Fruit fly (Drosophila melanogaster) whole organism, embryonic: ENCODE data around the gene Tbc1d22.

ENCODE experiments used
- CG10274 ChIP-seq: fragments of 200-800 bp; sonication (Bioruptor generic); optimal IDR thresholded peaks from 3 replicates; lab custom pipeline; 2017; ENCODE audit warnings: missing biosample characterization, mild to moderate bottlenecking, missing genetic modification characterization
- CG10543 ChIP-seq: fragments of 200-800 bp; sonication (Bioruptor generic); optimal IDR thresholded peaks from 3 replicates; lab custom pipeline; 2017; ENCODE audit warnings: missing biosample characterization, mild to moderate bottlenecking, missing genetic modification characterization, moderate library complexity
- CG10654 ChIP-seq: fragments of 200-800 bp; sonication (Bioruptor generic); optimal IDR thresholded peaks from 2 replicates; lab custom pipeline; 2016; ENCODE audit warnings: missing biosample characterization, missing genetic modification characterization
- CG11696 ChIP-seq: fragments of 200-800 bp; sonication (Bioruptor generic); IDR thresholded peaks from 2 replicates; pipeline ENCODE4 v1.3.6; 2022; ENCODE audit warnings: missing biosample characterization, missing genetic modification characterization
- CG12659 ChIP-seq: fragments of 200-800 bp; sonication (Bioruptor generic); optimal IDR thresholded peaks from 3 replicates; lab custom pipeline; 2017; ENCODE audit warnings: mild to moderate bottlenecking, missing biosample characterization, missing genetic modification reagents, missing genetic modification characterization
- CG13123 ChIP-seq: fragments of 200-800 bp; sonication (Bioruptor generic); optimal IDR thresholded peaks from 2 replicates; lab custom pipeline; 2016; ENCODE audit warnings: missing biosample characterization, missing genetic modification characterization
- CG14860 ChIP-seq: fragments of 200-800 bp; sonication (Bioruptor generic); IDR thresholded peaks from 3 replicates; pipeline ENCODE4 v1.3.6; 2022; ENCODE audit warnings: missing biosample characterization, missing genetic modification characterization; ENCODE audit not compliant: partially characterized antibody
- CG1529 ChIP-seq: fragments of 200-800 bp; sonication (Bioruptor generic); optimal IDR thresholded peaks from 3 replicates; lab custom pipeline; 2018; ENCODE audit warnings: missing biosample characterization, missing genetic modification characterization
- CG17568 ChIP-seq: fragments of 200-800 bp; sonication (Bioruptor generic); optimal IDR thresholded peaks from 2 replicates; lab custom pipeline; 2018; ENCODE audit warnings: missing biosample characterization, mild to moderate bottlenecking, missing genetic modification characterization, moderate library complexity
- CG1792 ChIP-seq: fragments of 200-800 bp; sonication (Bioruptor generic); optimal IDR thresholded peaks from 2 replicates; lab custom pipeline; 2016; ENCODE audit warnings: missing biosample characterization, missing genetic modification characterization
- CG18476 ChIP-seq: fragments of 200-800 bp; sonication (Bioruptor generic); optimal IDR thresholded peaks from 2 replicates; lab custom pipeline; 2016; ENCODE audit warnings: missing biosample characterization, mild to moderate bottlenecking, missing genetic modification characterization
- CG3995 ChIP-seq: fragments of 200-800 bp; sonication (Bioruptor generic); optimal IDR thresholded peaks from 3 replicates; lab custom pipeline; 2016; ENCODE audit warnings: missing biosample characterization, missing genetic modification characterization
- CG4282 ChIP-seq: fragments of 200-800 bp; sonication (Bioruptor generic); optimal IDR thresholded peaks from 2 replicates; lab custom pipeline; 2016; ENCODE audit warnings: missing biosample characterization, missing genetic modification characterization
- CG6272 ChIP-seq: fragments of 200-800 bp; sonication (Bioruptor generic); IDR thresholded peaks from 2 replicates; pipeline ENCODE4 v1.3.6; 2022; ENCODE audit warnings: missing biosample characterization, missing genetic modification characterization
- CG6654 ChIP-seq: fragments of 200-800 bp; sonication (Bioruptor generic); optimal IDR thresholded peaks from 2 replicates; lab custom pipeline; 2017; ENCODE audit warnings: missing biosample characterization, mild to moderate bottlenecking, missing genetic modification characterization
- CG8359 ChIP-seq: fragments of 200-800 bp; sonication (Bioruptor generic); optimal IDR thresholded peaks from 2 replicates; lab custom pipeline; 2017; ENCODE audit warnings: missing biosample characterization, mild to moderate bottlenecking, missing genetic modification characterization, borderline replicate concordance
- CrebB ChIP-seq: fragments of 200-800 bp; sonication (Bioruptor generic); optimal IDR thresholded peaks from 3 replicates; lab custom pipeline; 2018; ENCODE audit warnings: missing biosample characterization, mild to moderate bottlenecking, missing genetic modification characterization
- Dbx ChIP-seq: fragments of 200-800 bp; sonication (Bioruptor generic); IDR thresholded peaks from 3 replicates; pipeline ENCODE4 v1.3.6; 2022; ENCODE audit warnings: missing biosample characterization, missing genetic modification characterization
- Deaf1 ChIP-seq: fragments of 200-800 bp; optimal IDR thresholded peaks from 3 replicates; lab custom pipeline; 2019; ENCODE audit warnings: missing biosample characterization, mild to moderate bottlenecking, missing genetic modification characterization, moderate library complexity
- Doc3 ChIP-seq: fragments of 200-800 bp; sonication (Bioruptor generic); IDR thresholded peaks from 3 replicates; pipeline ENCODE4 v1.3.6; 2022; ENCODE audit warnings: missing biosample characterization, missing genetic modification characterization; ENCODE audit not compliant: partially characterized antibody
- HLH54F ChIP-seq: fragments of 200-800 bp; sonication (Bioruptor generic); optimal IDR thresholded peaks from 3 replicates; lab custom pipeline; 2016; ENCODE audit warnings: missing biosample characterization, missing genetic modification characterization
- Hmx ChIP-seq: fragments of 200-800 bp; sonication (Bioruptor generic); optimal IDR thresholded peaks from 2 replicates; lab custom pipeline; 2016; ENCODE audit warnings: missing biosample characterization, missing genetic modification characterization
- MTF-1 ChIP-seq: fragments of 200-800 bp; sonication (Bioruptor generic); optimal IDR thresholded peaks from 2 replicates; lab custom pipeline; 2018; ENCODE audit warnings: missing biosample characterization, mild to moderate bottlenecking, missing genetic modification characterization, borderline replicate concordance
- NC2α ChIP-seq: fragments of 200-800 bp; sonication (Bioruptor generic); optimal IDR thresholded peaks from 2 replicates; lab custom pipeline; 2016; ENCODE audit warnings: missing biosample characterization, missing genetic modification characterization
- NfI ChIP-seq: fragments of 200-800 bp; sonication (Bioruptor generic); optimal IDR thresholded peaks from 3 replicates; lab custom pipeline; 2018; ENCODE audit warnings: missing biosample characterization, mild to moderate bottlenecking, missing genetic modification characterization, moderate library complexity
- Rx ChIP-seq: fragments of 200-800 bp; sonication (Bioruptor generic); IDR thresholded peaks from 2 replicates; pipeline ENCODE4 v1.3.6; 2022; ENCODE audit warnings: missing biosample characterization, missing genetic modification characterization
- Spps ChIP-seq: fragments of 200-800 bp; sonication (Bioruptor generic); optimal IDR thresholded peaks from 2 replicates; lab custom pipeline; 2018; ENCODE audit warnings: missing biosample characterization, mild to moderate bottlenecking, missing genetic modification characterization
- Usf ChIP-seq: fragments of 200-800 bp; sonication (Bioruptor generic); optimal IDR thresholded peaks from 2 replicates; lab custom pipeline; 2017; ENCODE audit warnings: missing genotype, missing biosample characterization, missing genetic modification characterization
- Vsx1 ChIP-seq: fragments of 200-800 bp; sonication (Bioruptor generic); optimal IDR thresholded peaks from 2 replicates; lab custom pipeline; 2017; ENCODE audit warnings: missing biosample characterization, mild to moderate bottlenecking, missing genetic modification characterization, missing genetic modification reagents
- YL-1 ChIP-seq: fragments of 200-800 bp; sonication (Bioruptor generic); optimal IDR thresholded peaks from 3 replicates; lab custom pipeline; 2017; ENCODE audit warnings: missing biosample characterization, mild to moderate bottlenecking, missing genetic modification characterization
- bowl ChIP-seq: fragments of 200-800 bp; sonication (Bioruptor generic); IDR thresholded peaks from 2 replicates; pipeline ENCODE4 v1.3.6; 2022; ENCODE audit warnings: missing biosample characterization, missing genetic modification characterization
- cad ChIP-seq: fragments of >200 bp; optimal IDR thresholded peaks from 2 replicates; lab custom pipeline; 2017; ENCODE audit warnings: missing biosample characterization, missing genetic modification characterization
- cas ChIP-seq: fragments of 200-800 bp; sonication (Bioruptor generic); IDR thresholded peaks from 2 replicates; pipeline ENCODE4 v1.3.6; 2022; ENCODE audit warnings: missing biosample characterization, missing genetic modification characterization
- croc ChIP-seq: fragments of 200-800 bp; sonication (Bioruptor generic); conservative IDR thresholded peaks from 3 replicates; pipeline ENCODE4 v1.3.6; 2022; ENCODE audit warnings: missing biosample characterization, missing genetic modification characterization
- danr ChIP-seq: fragments of 200-800 bp; sonication (Bioruptor generic); IDR thresholded peaks from 2 replicates; pipeline ENCODE4 v1.3.6; 2022; ENCODE audit warnings: missing biosample characterization, missing genetic modification characterization
- dm ChIP-seq: fragments of 200-800 bp; sonication (Bioruptor generic); optimal IDR thresholded peaks from 3 replicates; lab custom pipeline; 2016; ENCODE audit warnings: missing biosample characterization, missing genetic modification characterization
- gfzf ChIP-seq: fragments of 200-800 bp; sonication (Bioruptor generic); optimal IDR thresholded peaks from 2 replicates; lab custom pipeline; 2016; ENCODE audit warnings: missing biosample characterization, mild to moderate bottlenecking, missing genetic modification characterization, moderate library complexity
- grau ChIP-seq: fragments of 200-800 bp; optimal IDR thresholded peaks from 3 replicates; lab custom pipeline; 2019; ENCODE audit warnings: missing biosample characterization, mild to moderate bottlenecking, missing genetic modification characterization, moderate library complexity
- grn ChIP-seq: fragments of 200-800 bp; sonication (Bioruptor generic); optimal IDR thresholded peaks from 3 replicates; lab custom pipeline; 2017; ENCODE audit warnings: missing biosample characterization, missing genetic modification characterization
- hth ChIP-seq: fragments of >200 bp; optimal IDR thresholded peaks from 2 replicates; lab custom pipeline; 2017; ENCODE audit warnings: inconsistent platforms
- ind ChIP-seq: fragments of 200-800 bp; sonication (Bioruptor generic); optimal IDR thresholded peaks from 3 replicates; lab custom pipeline; 2016; ENCODE audit warnings: missing biosample characterization, missing genetic modification characterization
- inv ChIP-seq: fragments of 200-800 bp; sonication (Bioruptor generic); IDR thresholded peaks from 2 replicates; pipeline ENCODE4 v1.3.6; 2022; ENCODE audit warnings: missing biosample characterization, missing genetic modification characterization; ENCODE audit not compliant: partially characterized antibody
- jing ChIP-seq: fragments of 200-800 bp; sonication (Bioruptor generic); optimal IDR thresholded peaks from 2 replicates; lab custom pipeline; 2018; ENCODE audit warnings: missing biosample characterization, mild to moderate bottlenecking, missing genetic modification characterization
- luna ChIP-seq: fragments of 200-800 bp; sonication (Bioruptor generic); optimal IDR thresholded peaks from 2 replicates; lab custom pipeline; 2016; ENCODE audit warnings: missing biosample characterization, missing genetic modification characterization
- nau ChIP-seq: fragments of 200-800 bp; sonication (Bioruptor generic); optimal IDR thresholded peaks from 3 replicates; lab custom pipeline; 2017; ENCODE audit warnings: missing biosample characterization, mild to moderate bottlenecking, missing genetic modification characterization, missing genetic modification reagents
- p53 ChIP-seq: fragments of 200-800 bp; sonication (Bioruptor generic); optimal IDR thresholded peaks from 2 replicates; lab custom pipeline; 2016; ENCODE audit warnings: missing biosample characterization, missing genetic modification characterization
- pfk ChIP-seq: fragments of 200-800 bp; sonication (Bioruptor generic); optimal IDR thresholded peaks from 2 replicates; lab custom pipeline; 2018; ENCODE audit warnings: missing biosample characterization, mild to moderate bottlenecking, missing genetic modification characterization, moderate library complexity
- pnt ChIP-seq: fragments of 200-800 bp; sonication (Bioruptor generic); optimal IDR thresholded peaks from 3 replicates; lab custom pipeline; 2016; ENCODE audit warnings: missing biosample characterization, missing genetic modification characterization
- pum ChIP-seq: fragments of 200-800 bp; sonication (Bioruptor generic); optimal IDR thresholded peaks from 2 replicates; lab custom pipeline; 2016; ENCODE audit warnings: missing biosample characterization, missing genetic modification characterization
- run ChIP-seq: fragments of 200-800 bp; sonication (Bioruptor generic); optimal IDR thresholded peaks from 3 replicates; lab custom pipeline; 2018; ENCODE audit warnings: missing biosample characterization, mild to moderate bottlenecking, missing genetic modification characterization
- tup ChIP-seq: fragments of 200-800 bp; sonication (Bioruptor generic); optimal IDR thresholded peaks from 2 replicates; lab custom pipeline; 2016; ENCODE audit warnings: missing biosample characterization, mild to moderate bottlenecking, missing genetic modification characterization, moderate library complexity
- tx ChIP-seq: fragments of 200-800 bp; sonication (Bioruptor generic); optimal IDR thresholded peaks from 2 replicates; lab custom pipeline; 2016; ENCODE audit warnings: missing biosample characterization, missing genetic modification characterization

The Tbc1d22 gene

DNA sequence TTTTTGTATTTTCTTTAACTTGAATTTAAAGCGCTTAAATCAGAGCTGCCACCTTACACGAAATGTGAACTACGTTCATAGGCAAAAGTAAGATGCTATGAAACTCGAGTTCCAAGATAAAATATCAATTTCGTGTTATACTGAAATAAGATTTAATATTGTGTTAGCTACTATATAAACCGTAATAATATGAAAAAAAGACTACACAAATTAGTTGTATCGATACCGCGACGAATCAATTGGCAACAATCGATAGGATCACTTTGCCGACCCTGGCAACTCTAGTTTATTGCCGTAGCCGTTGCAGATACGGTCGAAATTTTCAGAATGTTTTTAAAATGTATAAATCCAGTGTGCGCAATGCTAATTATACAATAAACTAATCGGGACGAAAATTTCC, 38.5 kb downstream of the Tbc1d22 start, which contains the start of gene SNF4Agamma (continued):
- TF ChIP-seq HLH54F (GFP tag; lab: Kevin White, UChicago) (peak; percentile 11), CG10654 (GFP tag; lab: Kevin White, UChicago) (peak; percentile 22), CG17568 (GFP tag; lab: Kevin White, UChicago) (no peak), CG1529 (no peak), run (tag; lab: Kevin White, UChicago) (no peak), Rx (GFP tag; lab: Robert Waterston, UW) (no peak), CG10274 (no peak), CG4282 (GFP tag; lab: Kevin White, UChicago) (no peak), pum (GFP tag; lab: Kevin White, UChicago) (peak; percentile 14), grn (GFP tag; lab: Kevin White, UChicago) (peak; percentile 3), pnt (no peak), NfI (no peak), danr (no peak), CG10543 (no peak), CG14860 (GFP tag; lab: Robert Waterston, UW) (peak; percentile 44; the same call in 2 of the 3 replicates), tx (no peak), jing (GFP tag; lab: Kevin White, UChicago) (no peak), Vsx1 (GFP tag; lab: Kevin White, UChicago) (no peak), inv (GFP tag; lab: Robert Waterston, UW) (peak; percentile 68), hth (no peak), tup (GFP tag; lab: Kevin White, UChicago) (no peak), nau (GFP tag; lab: Kevin White, UChicago) (no peak), dm (no peak), bowl (GFP tag; lab: Robert Waterston, UW) (no peak), CG3995 (GFP tag; lab: Kevin White, UChicago) (no peak), Deaf1 (tag; lab: Kevin White, UChicago) (no peak), NC2α (GFP tag; lab: Kevin White, UChicago) (no peak), CG18476 (no peak), cad (GFP tag; lab: Kevin White, UChicago) (no peak), Dbx (GFP tag; lab: Robert Waterston, UW) (0 out of 3 replicates have a peak, but pooled peaks have one; percentile 33), cas (GFP tag; lab: Robert Waterston, UW) (no peak), CG8359 (GFP tag; lab: Kevin White, UChicago) (no peak), YL-1 (GFP tag; lab: Kevin White, UChicago) (no peak), CG13123 (GFP tag; lab: Kevin White, UChicago) (no peak), CG11696 (GFP tag; lab: Robert Waterston, UW) (no peak), Doc3 (GFP tag; lab: Robert Waterston, UW) (peak; percentile 81), Spps (tag; lab: Kevin White, UChicago) (no peak), Hmx (GFP tag; lab: Kevin White, UChicago) (no peak), Usf (GFP tag; lab: Kevin White, UChicago) (no peak), CG12659 (peak; percentile 44), pfk (GFP tag; lab: Kevin White, UChicago) (no peak), grau (tag; lab: Kevin White, UChicago) (peak; percentile 36), CG1792 (GFP tag; lab: Kevin White, UChicago) (no peak), CG6654 (GFP tag; lab: Kevin White, UChicago) (no peak), gfzf (GFP tag; lab: Kevin White, UChicago) (peak; percentile 29), CrebB (tag; lab: Kevin White, UChicago) (no peak), croc (GFP tag; lab: Robert Waterston, UW) (0 out of 3 replicates have a peak, but pooled peaks have one; percentile 19), p53 (no peak), ind (GFP tag; lab: Kevin White, UChicago) (no peak), MTF-1 (no peak), CG6272 (GFP tag; lab: Robert Waterston, UW) (no peak), luna (no peak)
